Fruit fly (Drosophila melanogaster): ENCODE data around the gene mamo.

mamo gene

DNA sequence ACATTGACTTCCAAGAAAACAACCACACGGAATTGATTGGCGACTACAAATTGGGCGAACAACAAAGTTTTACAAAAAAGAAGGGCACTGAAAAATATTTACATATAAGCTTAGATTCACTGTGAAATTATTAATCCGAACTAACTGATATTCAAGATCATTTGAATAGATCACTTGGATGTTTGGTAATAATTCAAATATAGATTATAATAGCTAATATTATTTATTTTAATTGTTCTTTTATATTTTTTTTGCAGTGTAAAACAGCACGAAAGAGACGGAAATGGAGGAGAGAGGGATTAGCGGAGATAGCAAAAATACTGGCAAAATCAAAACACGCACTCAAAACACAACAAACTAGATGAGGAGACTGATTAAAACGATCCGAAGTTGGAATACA, 152.1 kb downstream of the mamo start (continued):
- TF ChIP-seq Hmr (GFP tag; optimal IDR thresholded peaks at IDR 0.05): peak; percentile 11
- TF ChIP-seq CG32767 (GFP tag; IDR thresholded peaks at IDR 0.05): no peak
- TF ChIP-seq dysf (GFP tag; IDR thresholded peaks at IDR 0.05): peak; percentile 29; the same call in 1 of the 3 replicates
- TF ChIP-seq dmrt11E (tag; optimal IDR thresholded peaks at IDR 0.05): no peak
- TF ChIP-seq B-H1 (GFP tag; IDR thresholded peaks at IDR 0.05): no peak
- TF ChIP-seq seq (GFP tag; IDR thresholded peaks at IDR 0.05): no peak
- no peak for TF ChIP-seq H2.0 (GFP tag; IDR thresholded peaks at IDR 0.05)
- TF ChIP-seq CG32532 (GFP tag; IDR thresholded peaks at IDR 0.05): peak; percentile 30; the same call in 1 of the 2 replicates
- TF ChIP-seq vvl (GFP tag; IDR thresholded peaks at IDR 0.05): 0 out of 2 replicates have a peak, but pooled peaks have one; percentile 27
- no peak for TF ChIP-seq CG1792 (GFP tag; optimal IDR thresholded peaks at IDR 0.05)
- peak; percentile 1 for TF ChIP-seq CG8388 (GFP tag; optimal IDR thresholded peaks at IDR 0.05)
- TF ChIP-seq Dbx (GFP tag; IDR thresholded peaks at IDR 0.05): 0 out of 3 replicates have a peak, but pooled peaks have one; percentile 17
- no peak for TF ChIP-seq CG7271 (tag; optimal IDR thresholded peaks at IDR 0.05)
- TF ChIP-seq Sox102F (GFP tag; optimal IDR thresholded peaks at IDR 0.05): peak; percentile 42
- TF ChIP-seq Dref (GFP tag; IDR thresholded peaks at IDR 0.05): no peak
- TF ChIP-seq ATbp (GFP tag; optimal IDR thresholded peaks at IDR 0.05): no peak
- no peak for TF ChIP-seq Pdp1 (GFP tag; optimal IDR thresholded peaks at IDR 0.05)
- TF ChIP-seq CG11504 (tag; optimal IDR thresholded peaks at IDR 0.05): peak; percentile 48
- TF ChIP-seq otp (GFP tag; IDR thresholded peaks at IDR 0.05): no peak
- TF ChIP-seq CG14860 (GFP tag; IDR thresholded peaks at IDR 0.05; ENCODE audit: partially characterized antibody): no peak
- TF ChIP-seq CG6689 (GFP tag; IDR thresholded peaks at IDR 0.05): no peak
- TF ChIP-seq CG18599 (GFP tag; optimal IDR thresholded peaks at IDR 0.05): peak; percentile 23
- no peak for TF ChIP-seq stwl (tag; optimal IDR thresholded peaks at IDR 0.05)
- TF ChIP-seq CG18262 (tag; optimal IDR thresholded peaks at IDR 0.05): no peak
- TF ChIP-seq aop (GFP tag; IDR thresholded peaks at IDR 0.05): no peak
- no peak for TF ChIP-seq kah (GFP tag; optimal IDR thresholded peaks at IDR 0.05)
- TF ChIP-seq Gsc (GFP tag; IDR thresholded peaks at IDR 0.05): no peak
- peak; percentile 12 for TF ChIP-seq CG12391 (tag; optimal IDR thresholded peaks at IDR 0.05)
- TF ChIP-seq abd-A (tag; optimal IDR thresholded peaks at IDR 0.05): no peak
- peak; percentile 16 for TF ChIP-seq Meics (GFP tag; optimal IDR thresholded peaks at IDR 0.05)
- TF ChIP-seq stc (GFP tag; IDR thresholded peaks at IDR 0.05): peak; percentile 35; the same call in 1 of the 2 replicates
- TF ChIP-seq CG32772 (GFP tag; IDR thresholded peaks at IDR 0.05): 0 out of 2 replicates have a peak, but pooled peaks have one; percentile 29
- no peak for TF ChIP-seq fd102C (GFP tag; optimal IDR thresholded peaks at IDR 0.05)
- no peak for TF ChIP-seq corto (GFP tag; optimal IDR thresholded peaks at IDR 0.05)
- peak; percentile 39 for TF ChIP-seq grau (tag; optimal IDR thresholded peaks at IDR 0.05)
- TF ChIP-seq CG2712 (tag; optimal IDR thresholded peaks at IDR 0.05): peak; percentile 39
- TF ChIP-seq Blimp-1 (GFP tag; optimal IDR thresholded peaks at IDR 0.05): peak; percentile 12
- no peak for TF ChIP-seq nmo (GFP tag; optimal IDR thresholded peaks at IDR 0.05)
- TF ChIP-seq Drgx (GFP tag; IDR thresholded peaks at IDR 0.05): peak; percentile 53
- TF ChIP-seq CG15269 (tag; optimal IDR thresholded peaks at IDR 0.05): peak; percentile 40
- TF ChIP-seq CG42726 (GFP tag; IDR thresholded peaks at IDR 0.05; ENCODE audit: partially characterized antibody): no peak
- TF ChIP-seq CG17359 (tag; optimal IDR thresholded peaks at IDR 0.05): peak; percentile 3
- peak; percentile 16 for TF ChIP-seq Oli (tag; optimal IDR thresholded peaks at IDR 0.05)
- TF ChIP-seq lab (GFP tag; optimal IDR thresholded peaks at IDR 0.05): peak; percentile 16

All from whole organism, embryonic.